Fruit fly (Drosophila melanogaster) whole organism, pupa: ENCODE measurements around the gene bys.

Experiments
- CG14655 ChIP-seq: fragments of 200-800 bp; sonication (Bioruptor generic); optimal IDR thresholded peaks from 3 replicates; lab custom pipeline; 2017; ENCODE audit warnings: mild to moderate bottlenecking, missing biosample characterization, missing genetic modification reagents, missing genetic modification characterization
- CG34367 ChIP-seq: fragments of 200-800 bp; sonication (Bioruptor generic); optimal IDR thresholded peaks from 2 replicates; lab custom pipeline; 2018; ENCODE audit warnings: missing biosample characterization, mild to moderate bottlenecking, missing genetic modification characterization
- EcR ChIP-seq: fragments of 200-800 bp; sonication (Bioruptor generic); optimal IDR thresholded peaks from 3 replicates; lab custom pipeline; 2019; ENCODE audit warnings: missing biosample characterization, missing genetic modification characterization, mild to moderate bottlenecking, moderate library complexity, missing genetic modification reagents

dm6 chrX:7938482-7938804 is 36.8 kb downstream of the bys start:
- TF ChIP-seq CG14655 (no peak), EcR (no peak), CG34367 (tag; lab: Kevin White, UChicago) (no peak)
